Worm (Caenorhabditis elegans): ENCODE data around the gene T21D12.12.

T21D12.12 gene

ce11 chrIV:240257-240754 is 25.9 kb upstream of the T21D12.12 start, which contains the start of the genes fnta-1 and cogc-8:
fnta-1 (minus strand) TSS chrIV:240307.
cogc-8 (plus strand) TSS chrIV:240451.
- TF ChIP-seq attf-5 (GFP tag; optimal IDR thresholded peaks at IDR 0.05) (peak; percentile 15), hrde-1 (tag; optimal IDR thresholded peaks at IDR 0.05; ENCODE audit: borderline replicate concordance) (no peak), lsl-1 (GFP tag; optimal IDR thresholded peaks at IDR 0.05) (peak; percentile 10), lin-54 (GFP tag; optimal IDR thresholded peaks at IDR 0.05) (peak; percentile 9), hsf-1 (GFP tag; IDR thresholded peaks at IDR 0.05) (no peak), zfh-2 (GFP tag; conservative IDR thresholded peaks at IDR 0.05) (no peak), mcd-1 (GFP tag; IDR thresholded peaks at IDR 0.05) (peak; percentile 53), snpc-1.3 (tag; optimal IDR thresholded peaks at IDR 0.05; ENCODE audit: insufficient read depth) (peak; percentile 2), egl-44 (GFP tag; IDR thresholded peaks at IDR 0.05) (no peak)

DNA sequence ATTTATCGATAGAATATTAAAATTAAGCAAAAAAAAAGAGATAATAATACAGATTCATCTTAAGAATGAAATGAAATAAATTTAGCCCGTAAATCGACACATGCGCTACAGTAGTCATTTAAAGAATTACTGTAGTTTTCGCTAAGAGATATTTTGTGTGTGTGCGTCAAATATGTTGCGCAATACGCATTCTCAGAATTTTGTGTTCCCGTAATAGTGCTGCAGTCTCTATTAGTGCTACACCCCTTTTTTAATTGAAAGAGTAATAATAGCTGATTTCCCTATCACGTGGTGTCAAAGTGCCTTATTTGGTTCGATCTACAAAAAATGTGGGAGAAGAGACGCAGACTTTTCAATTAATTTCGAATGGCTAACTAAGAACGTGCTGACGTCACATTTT is 22.0 kb upstream of the T21D12.12 start:
- TF ChIP-seq akir-1 (GFP tag; optimal IDR thresholded peaks at IDR 0.05) (no peak), ekl-4 (GFP tag; IDR thresholded peaks at IDR 0.05) (no peak), ceh-91 (GFP tag; IDR thresholded peaks at IDR 0.05) (no peak), lsl-1 (GFP tag; optimal IDR thresholded peaks at IDR 0.05) (peak; percentile 59), tbp1 (GFP tag; optimal IDR thresholded peaks at IDR 0.05) (no peak), egl-44 (GFP tag; IDR thresholded peaks at IDR 0.05) (no peak), F22D6.2 (tag; optimal IDR thresholded peaks at IDR 0.05) (no peak)

ce11 chrIV:244843-245242 is 21.4 kb upstream of the T21D12.12 start, which contains the start of gene aass-1:
aass-1 (plus strand) TSS chrIV:245143.
- TF ChIP-seq nhr-27 (tag; optimal IDR thresholded peaks at IDR 0.05) (no peak), efl-1 (GFP tag; optimal IDR thresholded peaks at IDR 0.05) (no peak), K11D2.4 (GFP tag; IDR thresholded peaks at IDR 0.05) (no peak), sdz-38 (tag; optimal IDR thresholded peaks at IDR 0.05) (no peak), lir-1 (GFP tag; conservative IDR thresholded peaks at IDR 0.05) (no peak), dpff-1 (tag; optimal IDR thresholded peaks at IDR 0.05) (no peak), let-607 (tag; optimal IDR thresholded peaks at IDR 0.05) (no peak), Y53G8AR.9 (GFP tag; conservative IDR thresholded peaks at IDR 0.05) (no peak), ceh-100 (GFP tag; IDR thresholded peaks at IDR 0.05) (no peak), F39B2.1 (GFP tag; IDR thresholded peaks at IDR 0.05) (no peak), nfyb-1 (GFP tag; IDR thresholded peaks at IDR 0.05) (no peak), F33H1.4 (GFP tag; IDR thresholded peaks at IDR 0.05) (no peak), nhr-120 (GFP tag; IDR thresholded peaks at IDR 0.05) (no peak), ztf-25 (GFP tag; IDR thresholded peaks at IDR 0.05) (no peak), unc-130 (GFP tag; optimal IDR thresholded peaks at IDR 0.05) (no peak), ekl-4 (GFP tag; IDR thresholded peaks at IDR 0.05) (no peak), mes-4 (tag; optimal IDR thresholded peaks at IDR 0.05) (no peak), hrde-1 (tag; optimal IDR thresholded peaks at IDR 0.05; ENCODE audit: borderline replicate concordance) (no peak)

DNA sequence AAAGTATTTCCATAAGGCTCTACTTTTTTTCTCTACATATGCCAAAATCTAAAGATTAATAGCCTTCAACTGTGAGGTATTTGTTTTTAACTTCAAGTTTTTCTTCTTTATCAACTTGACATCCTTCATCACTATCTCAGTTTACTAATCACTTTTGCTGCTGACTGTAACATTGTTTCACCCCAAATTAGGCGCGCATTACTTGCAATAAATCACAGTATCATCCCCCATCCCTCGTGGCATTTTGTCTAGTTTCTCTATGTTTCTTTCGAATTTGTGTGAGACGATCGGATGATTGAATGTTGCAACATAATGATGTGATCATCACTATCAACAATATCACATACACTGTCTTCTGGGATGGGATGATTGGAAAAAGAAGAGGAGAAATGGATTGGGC is 18.8 kb upstream of the T21D12.12 start:
- TF ChIP-seq bed-2 (GFP tag; IDR thresholded peaks at IDR 0.05) (no peak), somi-1 (GFP tag; optimal IDR thresholded peaks at IDR 0.05) (peak; percentile 41), egrh-3 (GFP tag; IDR thresholded peaks at IDR 0.05) (no peak), lin-40 (tag; optimal IDR thresholded peaks at IDR 0.05) (peak; percentile 27), B0035.1 (tag; optimal IDR thresholded peaks at IDR 0.05) (no peak), ztf-26 (tag; optimal IDR thresholded peaks at IDR 0.05) (peak; percentile 23)
